Worm (Caenorhabditis elegans) whole organism, L2 larva: ENCODE data around the gene npr-28.

Source experiments
- aly-2 ChIP-seq: fragments of 150-350 bp; optimal IDR thresholded peaks from 2 replicates; lab custom pipeline; 2014; ENCODE audit warnings: missing biosample characterization, missing genetic modification characterization
- nhr-12 ChIP-seq: fragments of 150-350 bp; optimal IDR thresholded peaks from 2 replicates; lab custom pipeline; 2014; ENCODE audit warnings: missing biosample characterization, missing genetic modification characterization
- unc-55 ChIP-seq: fragments of 150-350 bp; sonication (generic microtip); optimal IDR thresholded peaks from 3 replicates; lab custom pipeline; 2014; ENCODE audit warnings: missing biosample characterization, missing genetic modification reagents, missing genetic modification characterization
- unc-62 ChIP-seq: fragments of 150-350 bp; optimal IDR thresholded peaks from 2 replicates; lab custom pipeline; 2014; ENCODE audit warnings: missing biosample characterization, missing genetic modification reagents, missing genetic modification characterization
- ztf-4 ChIP-seq: fragments of 150-350 bp; optimal IDR thresholded peaks from 2 replicates; lab custom pipeline; 2014; ENCODE audit warnings: missing biosample characterization, missing genetic modification characterization

ce11 chrX:8308491-8308890 lies 42.4 kb downstream of the npr-28 start:
- TF ChIP-seq aly-2 (tag; lab: Kevin White, UChicago): no peak
- TF ChIP-seq unc-62: no peak
- peak; percentile 5 for TF ChIP-seq unc-55 (GFP tag; lab: Kevin White, UChicago)
- no peak for TF ChIP-seq ztf-4
- TF ChIP-seq nhr-12: no peak
